Worm (Caenorhabditis elegans): ENCODE results near the gene trpl-5.

Gene trpl-5

DNA sequence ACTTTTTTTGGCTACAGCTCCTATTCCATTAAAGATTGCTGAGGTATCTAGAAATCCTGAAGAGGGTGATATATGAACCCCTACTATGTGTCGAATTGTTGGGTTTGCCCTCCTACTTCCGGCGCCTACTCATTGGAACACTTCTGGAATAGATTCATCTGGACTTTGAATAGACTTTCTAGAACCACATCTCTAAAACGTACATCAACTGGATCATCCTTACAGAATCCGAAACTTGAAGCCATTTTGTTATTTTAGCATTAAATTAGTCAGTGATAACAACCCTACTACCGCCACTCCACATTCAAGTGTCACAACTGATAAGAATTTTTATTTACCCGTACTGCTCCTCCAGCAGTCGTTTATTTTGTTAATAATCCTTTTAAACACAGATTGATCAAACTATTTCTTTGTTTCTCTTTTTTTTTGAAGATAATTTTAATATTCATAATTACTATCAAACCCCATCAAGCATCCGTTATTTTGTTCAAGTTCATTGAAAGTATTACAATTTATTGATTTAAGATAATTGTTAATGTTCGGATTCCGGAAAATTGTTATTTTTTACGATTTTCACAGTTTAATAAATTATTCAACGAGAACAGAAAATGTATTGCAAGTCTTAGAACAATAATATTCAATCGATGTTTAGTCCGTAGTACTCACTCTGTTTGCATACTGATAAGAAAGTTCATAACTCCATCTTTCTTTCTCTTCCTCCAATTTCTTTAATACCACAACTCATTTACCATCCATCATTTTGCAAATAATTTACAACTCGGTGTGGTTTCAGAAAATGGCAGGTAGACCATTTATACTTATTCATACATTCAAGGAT, 8.9 kb upstream of the trpl-5 start, which contains the start of gene math-42:
Gene math-42 (plus strand): TSS at position 788 of the 838 bp plus-strand sequence.
- no peak for TF ChIP-seq unc-130 (tag; optimal IDR thresholded peaks at IDR 0.05)
- no peak for TF ChIP-seq mep-1 (tag; optimal IDR thresholded peaks at IDR 0.05)
- peak; percentile 38 for TF ChIP-seq elt-2 (tag; optimal IDR thresholded peaks at IDR 0.05)
- no peak for TF ChIP-seq jun-1 (tag; optimal IDR thresholded peaks at IDR 0.05)

DNA sequence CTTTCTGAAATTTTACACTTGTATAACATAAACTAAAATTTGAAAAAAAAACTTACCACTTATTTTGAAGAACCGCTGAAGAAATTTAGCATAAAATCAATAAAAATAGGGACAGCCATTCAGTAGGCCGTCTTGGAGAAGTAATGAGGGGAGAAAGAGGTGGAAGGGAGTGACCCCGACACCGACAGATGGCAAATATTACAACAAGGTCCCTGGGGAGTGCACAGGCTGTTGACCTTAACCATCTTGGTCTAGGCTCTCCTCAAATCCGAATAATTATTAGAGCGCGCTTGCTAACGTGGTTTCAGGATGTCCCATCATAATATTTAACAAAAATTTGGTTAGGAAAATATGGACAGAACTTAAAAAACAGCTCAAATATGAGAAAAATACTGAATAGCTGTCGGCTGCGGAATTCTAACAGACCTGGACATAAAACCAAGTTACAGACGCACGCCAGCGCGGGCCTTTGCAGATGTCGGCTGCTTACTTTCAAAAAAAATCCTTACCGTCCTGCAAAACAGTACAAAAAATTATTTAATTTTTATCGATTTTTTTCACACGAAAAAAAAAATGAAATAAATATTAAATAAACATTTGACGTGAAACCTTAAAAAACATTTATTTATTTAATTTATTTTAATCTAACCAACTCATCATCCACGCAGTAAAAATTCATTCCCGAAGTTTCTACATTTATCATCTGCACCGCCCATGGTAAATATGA, 4.7 kb upstream of the trpl-5 start, which contains the start of gene T16A1.2:
Gene T16A1.2 (plus strand): TSS at position 677 of the 727 bp plus-strand sequence.
- no peak for TF ChIP-seq fkh-8 (tag; optimal IDR thresholded peaks at IDR 0.05)
- TF ChIP-seq hlh-4 (tag; optimal IDR thresholded peaks at IDR 0.05) = no peak
- TF ChIP-seq mep-1 (tag; optimal IDR thresholded peaks at IDR 0.05) = no peak
- no peak for TF ChIP-seq ama-1 (optimal IDR thresholded peaks at IDR 0.05)
- TF ChIP-seq elt-3 (tag; optimal IDR thresholded peaks at IDR 0.05) = no peak
- TF ChIP-seq mef-2 (tag; optimal IDR thresholded peaks at IDR 0.05) = no peak
- no peak for TF ChIP-seq hpl-2 (GFP tag; optimal IDR thresholded peaks at IDR 0.05)
- no peak for TF ChIP-seq lir-3 (tag; optimal IDR thresholded peaks at IDR 0.05; ENCODE audit: poor library complexity)
- no peak for TF ChIP-seq rnt-1 (tag; optimal IDR thresholded peaks at IDR 0.05)
- no peak for TF ChIP-seq fos-1 (tag; optimal IDR thresholded peaks at IDR 0.05)
- no peak for TF ChIP-seq pax-3 (tag; optimal IDR thresholded peaks at IDR 0.05)
- TF ChIP-seq tlp-1 (tag; optimal IDR thresholded peaks at IDR 0.05) = no peak
- no peak for TF ChIP-seq xbp-1 (tag; optimal IDR thresholded peaks at IDR 0.05)
- no peak for TF ChIP-seq sptf-1 (tag; optimal IDR thresholded peaks at IDR 0.05)

DNA sequence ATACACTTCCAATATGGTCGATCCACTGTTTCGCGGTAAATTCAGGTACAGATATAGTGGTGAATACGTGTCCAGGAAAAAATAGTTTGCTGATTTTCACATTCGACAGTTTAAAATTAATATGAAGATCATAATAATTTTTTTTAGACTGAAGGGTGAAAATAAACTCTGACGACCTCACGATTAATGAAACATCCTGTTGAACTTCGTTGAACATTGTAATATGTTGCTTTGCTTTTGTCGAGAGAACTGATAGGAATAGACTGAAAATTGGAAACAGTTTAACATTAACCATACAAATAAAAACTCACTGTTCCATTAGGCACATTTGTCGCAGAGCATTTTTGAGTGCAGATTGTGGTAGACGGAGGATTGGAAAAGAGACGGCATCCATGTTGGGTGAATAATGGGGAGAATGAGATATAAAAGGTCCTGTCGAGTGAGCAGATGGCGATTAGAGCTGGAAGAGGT, 3.1 kb upstream of the trpl-5 start, which contains the start of gene fbxb-37:
Gene fbxb-37 (minus strand): TSS at position 421 of the 471 bp plus-strand sequence.
- TF ChIP-seq ztf-11 (tag; optimal IDR thresholded peaks at IDR 0.05) = no peak
- no peak for TF ChIP-seq sox-4 (tag; optimal IDR thresholded peaks at IDR 0.05)
- TF ChIP-seq mef-2 (tag; optimal IDR thresholded peaks at IDR 0.05) = no peak
- no peak for TF ChIP-seq unc-30 (tag; optimal IDR thresholded peaks at IDR 0.05)
- TF ChIP-seq Y116A8C.19 (tag; optimal IDR thresholded peaks at IDR 0.05; ENCODE audit: borderline replicate concordance) = no peak
- TF ChIP-seq irx-1 (tag; optimal IDR thresholded peaks at IDR 0.05) = no peak
- no peak for TF ChIP-seq rnt-1 (tag; optimal IDR thresholded peaks at IDR 0.05)
- no peak for TF ChIP-seq C34B4.2 (tag; optimal IDR thresholded peaks at IDR 0.05)
- TF ChIP-seq nhr-12 (tag; optimal IDR thresholded peaks at IDR 0.05) = no peak
- TF ChIP-seq lin-13 (GFP tag; optimal IDR thresholded peaks at IDR 0.05) = no peak
- no peak for TF ChIP-seq nhr-11 (tag; optimal IDR thresholded peaks at IDR 0.05)
- TF ChIP-seq nhr-237 (tag; optimal IDR thresholded peaks at IDR 0.05) = no peak
- no peak for TF ChIP-seq skn-1 (tag; optimal IDR thresholded peaks at IDR 0.05)
- TF ChIP-seq nhr-76 (tag; optimal IDR thresholded peaks at IDR 0.05) = no peak
- TF ChIP-seq ces-1 (GFP tag; optimal IDR thresholded peaks at IDR 0.05) = no peak
- TF ChIP-seq hpl-2 (GFP tag; optimal IDR thresholded peaks at IDR 0.05) = no peak
- no peak for TF ChIP-seq aha-1 (tag; optimal IDR thresholded peaks at IDR 0.05)

DNA sequence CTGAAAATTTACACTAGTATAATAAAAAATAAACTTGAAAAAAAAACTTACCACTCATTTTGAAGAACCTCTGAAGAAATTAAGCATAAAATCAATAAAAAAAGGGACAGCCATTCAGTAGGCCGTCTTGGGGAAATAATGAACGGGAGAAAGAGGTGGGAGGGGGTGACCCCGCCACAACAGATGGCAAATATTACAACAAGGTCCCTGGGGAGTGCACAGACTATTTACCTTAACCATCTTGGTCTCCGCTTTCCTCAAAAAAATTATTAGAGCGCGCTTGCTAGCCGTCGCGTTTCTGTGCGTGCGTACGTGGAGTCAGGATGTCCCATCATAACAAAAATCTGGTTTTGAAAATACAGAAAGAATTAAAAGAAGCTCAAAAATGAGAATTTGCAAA, 1.5 kb upstream of the trpl-5 start, which contains the start of gene T16A1.10:
Gene T16A1.10 (minus strand): TSS at position 123 of the 400 bp plus-strand sequence.
- TF ChIP-seq efl-1 (optimal IDR thresholded peaks at IDR 0.05) (no peak), efl-1 (GFP tag; optimal IDR thresholded peaks at IDR 0.05 in 1 of 2) (peak in 1 of 2 experiments; percentile 17), fkh-8 (tag; optimal IDR thresholded peaks at IDR 0.05) (no peak)

DNA sequence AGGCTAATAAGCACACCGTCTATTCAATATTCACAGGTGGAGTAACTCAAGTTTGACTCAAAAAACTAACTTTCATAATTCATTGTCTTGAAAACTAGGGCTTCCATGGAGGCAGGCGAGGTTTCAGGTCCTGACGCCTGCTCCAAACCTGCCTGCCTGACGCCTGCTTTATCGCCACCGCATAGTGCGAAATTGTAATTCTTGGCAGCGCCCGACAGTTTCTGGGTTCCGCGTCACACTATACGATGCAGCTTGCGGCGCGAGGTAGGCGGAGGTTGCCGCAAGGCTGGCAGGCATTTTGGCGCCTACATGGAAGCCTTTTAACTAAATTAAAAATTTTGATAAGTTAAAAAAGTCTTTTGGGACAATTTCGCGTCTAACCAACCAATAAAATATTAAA, 3.2 kb downstream of the trpl-5 start:
- TF ChIP-seq grh-1 (GFP tag; IDR thresholded peaks at IDR 0.05) = no peak
- no peak for TF ChIP-seq lin-15B (tag; optimal IDR thresholded peaks at IDR 0.05)
- TF ChIP-seq lin-35 (GFP tag; optimal IDR thresholded peaks at IDR 0.05) = no peak
- no peak for TF ChIP-seq lsy-2 (tag; optimal IDR thresholded peaks at IDR 0.05)
- no peak for TF ChIP-seq ztf-4 (tag; optimal IDR thresholded peaks at IDR 0.05)
- TF ChIP-seq C16A3.4 (tag; optimal IDR thresholded peaks at IDR 0.05) = no peak
- no peak for TF ChIP-seq nhr-85 (tag)
- TF ChIP-seq jun-1 (tag; optimal IDR thresholded peaks at IDR 0.05) = no peak
- TF ChIP-seq nhr-77 (tag; optimal IDR thresholded peaks at IDR 0.05) = no peak
- TF ChIP-seq fkh-8 (tag; optimal IDR thresholded peaks at IDR 0.05) = no peak
- no peak for TF ChIP-seq mep-1 (tag; optimal IDR thresholded peaks at IDR 0.05)
- no peak for TF ChIP-seq vab-15 (tag; optimal IDR thresholded peaks at IDR 0.05)
- TF ChIP-seq unc-98 (GFP tag; IDR thresholded peaks at IDR 0.05) = no peak
- TF ChIP-seq F16B12.6 (tag; optimal IDR thresholded peaks at IDR 0.05) = no peak
- TF ChIP-seq snpc-4 (tag; optimal IDR thresholded peaks at IDR 0.05) = no peak

Measured in whole organism, L1 larva.